Fruit fly (Drosophila melanogaster): Measurements from ENCODE around the gene CG3246.
A peak's percentile ranks its signal among the peaks of the same experiment; 100 is the strongest.

The CG3246 gene

dm6 chr2L:3444789-3445188, 17.0 kb downstream of the CG3246 start (continued):
- no peak; the same call in 1 of the 2 replicates for TF ChIP-seq CG10366 (GFP tag; IDR thresholded peaks at IDR 0.05)
- no peak for TF ChIP-seq CG17612 (GFP tag; IDR thresholded peaks at IDR 0.05)
- TF ChIP-seq HLHmδ (GFP tag; optimal IDR thresholded peaks at IDR 0.05): no peak
- no peak for TF ChIP-seq CTCF (GFP tag; optimal IDR thresholded peaks at IDR 0.05)
- TF ChIP-seq ssp (GFP tag; IDR thresholded peaks at IDR 0.05): 0 out of 2 replicates have a peak, but pooled peaks have one; percentile 28
- TF ChIP-seq tll (GFP tag; optimal IDR thresholded peaks at IDR 0.05): no peak
- TF ChIP-seq Hey (tag; optimal IDR thresholded peaks at IDR 0.05): no peak
- no peak for TF ChIP-seq Opbp (GFP tag; IDR thresholded peaks at IDR 0.05; ENCODE audit: partially characterized antibody)
- TF ChIP-seq Ets97D (GFP tag; optimal IDR thresholded peaks at IDR 0.05): no peak
- TF ChIP-seq CG11398 (GFP tag; optimal IDR thresholded peaks at IDR 0.05): no peak
- TF ChIP-seq bcd (GFP tag; optimal IDR thresholded peaks at IDR 0.05): no peak
- TF ChIP-seq CG31388 (GFP tag; optimal IDR thresholded peaks at IDR 0.05): no peak
- TF ChIP-seq fd3F (GFP tag; optimal IDR thresholded peaks at IDR 0.05): no peak
- no peak for TF ChIP-seq pho (GFP tag; optimal IDR thresholded peaks at IDR 0.05)
- TF ChIP-seq Ada2b (GFP tag; IDR thresholded peaks at IDR 0.05): peak; percentile 73
- no peak for TF ChIP-seq Eip74EF (GFP tag; optimal IDR thresholded peaks at IDR 0.05)
- TF ChIP-seq ro (GFP tag; IDR thresholded peaks at IDR 0.05): no peak
- no peak for TF ChIP-seq CG2202 (tag; optimal IDR thresholded peaks at IDR 0.05)
- TF ChIP-seq ara (GFP tag; IDR thresholded peaks at IDR 0.05): no peak
- TF ChIP-seq dmrt11E (tag; optimal IDR thresholded peaks at IDR 0.05): peak; percentile 43
- no peak for TF ChIP-seq Doc2 (GFP tag; IDR thresholded peaks at IDR 0.05)
- no peak for TF ChIP-seq CG31224 (GFP tag; IDR thresholded peaks at IDR 0.05)
- no peak for TF ChIP-seq abd-A (tag; optimal IDR thresholded peaks at IDR 0.05)
- peak; percentile 15 for TF ChIP-seq CG12659 (GFP tag; optimal IDR thresholded peaks at IDR 0.05)
- TF ChIP-seq pnt (GFP tag; optimal IDR thresholded peaks at IDR 0.05): peak; percentile 47
- TF ChIP-seq ato (GFP tag; IDR thresholded peaks at IDR 0.05; ENCODE audit: partially characterized antibody): no peak
- TF ChIP-seq esg (GFP tag; conservative IDR thresholded peaks at IDR 0.05): peak; percentile 60
- TF ChIP-seq sqz (GFP tag; optimal IDR thresholded peaks at IDR 0.05): no peak
- TF ChIP-seq nerfin-2 (GFP tag; IDR thresholded peaks at IDR 0.05; ENCODE audit: partially characterized antibody): no peak
- TF ChIP-seq CG4820 (GFP tag; optimal IDR thresholded peaks at IDR 0.05): peak; percentile 28
- TF ChIP-seq sens (GFP tag): peak; percentile 81
- no peak for TF ChIP-seq sna (GFP tag; IDR thresholded peaks at IDR 0.05; ENCODE audit: partially characterized antibody)
- TF ChIP-seq tin (GFP tag; optimal IDR thresholded peaks at IDR 0.05): peak; percentile 45
- no peak for TF ChIP-seq scrt (GFP tag; optimal IDR thresholded peaks at IDR 0.05)
- peak; percentile 29 for TF ChIP-seq CG18476 (GFP tag; optimal IDR thresholded peaks at IDR 0.05)
- TF ChIP-seq CG14710 (tag; optimal IDR thresholded peaks at IDR 0.05): peak; percentile 1
- TF ChIP-seq nau (GFP tag; optimal IDR thresholded peaks at IDR 0.05): no peak
- no peak for TF ChIP-seq schlank (tag; optimal IDR thresholded peaks at IDR 0.05)
- peak; percentile 23 for TF ChIP-seq CG4424 (GFP tag; optimal IDR thresholded peaks at IDR 0.05)
- no peak for TF ChIP-seq Nf-YB (GFP tag; optimal IDR thresholded peaks at IDR 0.05)
- peak; percentile 24 for TF ChIP-seq vfl (GFP tag; optimal IDR thresholded peaks at IDR 0.05)
- no peak for TF ChIP-seq dati (GFP tag; IDR thresholded peaks at IDR 0.05)
- no peak for TF ChIP-seq CG5180 (GFP tag; optimal IDR thresholded peaks at IDR 0.05)
- no peak for TF ChIP-seq twi (tag; optimal IDR thresholded peaks at IDR 0.05)
- TF ChIP-seq Rfx (GFP tag; IDR thresholded peaks at IDR 0.05): peak; percentile 60
- TF ChIP-seq CG8388 (GFP tag; optimal IDR thresholded peaks at IDR 0.05): no peak
- no peak for TF ChIP-seq h (optimal IDR thresholded peaks at IDR 0.05)
- TF ChIP-seq stwl (tag; optimal IDR thresholded peaks at IDR 0.05): no peak
- no peak for TF ChIP-seq MTF-1 (GFP tag; optimal IDR thresholded peaks at IDR 0.05; ENCODE audit: borderline replicate concordance)
- peak; percentile 39; the same call in 1 of the 2 replicates for TF ChIP-seq sim (GFP tag; IDR thresholded peaks at IDR 0.05)
- peak; percentile 58; the same call in 1 of the 2 replicates for TF ChIP-seq lmd (GFP tag; IDR thresholded peaks at IDR 0.05)
